Worm (Caenorhabditis elegans) whole organism, L3 larva: ENCODE results near the gene T21D12.11.

Experiments used
- R02D3.7 ChIP-seq: fragments of 150-350 bp; optimal IDR thresholded peaks from 2 replicates; lab custom pipeline; 2014; ENCODE audit warnings: missing biosample characterization, missing genetic modification characterization
- ZK546.5 ChIP-seq: sonication (generic microtip); optimal IDR thresholded peaks from 2 replicates; lab custom pipeline; 2017; ENCODE audit warnings: missing biosample characterization, missing genetic modification characterization
- aly-2 ChIP-seq: fragments of 150-350 bp; optimal IDR thresholded peaks from 2 replicates; lab custom pipeline; 2014; ENCODE audit warnings: missing biosample characterization, missing genetic modification characterization
- ama-1 ChIP-seq: fragments of 150-350 bp; optimal IDR thresholded peaks from 2 replicates; lab custom pipeline; 2018
- ceh-16 ChIP-seq: sonication (generic microtip); optimal IDR thresholded peaks from 2 replicates; lab custom pipeline; 2017; ENCODE audit warnings: missing biosample characterization, missing genetic modification characterization
- ceh-28 ChIP-seq: fragments of 150-350 bp; optimal IDR thresholded peaks from 2 replicates; lab custom pipeline; 2014; ENCODE audit warnings: missing biosample characterization, missing genetic modification reagents, missing genetic modification characterization
- ceh-82 ChIP-seq: fragments of 150-350 bp; optimal IDR thresholded peaks from 2 replicates; lab custom pipeline; 2014; ENCODE audit warnings: missing biosample characterization, missing genetic modification characterization
- ceh-9 ChIP-seq: sonication (generic microtip); optimal IDR thresholded peaks from 2 replicates; lab custom pipeline; 2018; ENCODE audit warnings: missing biosample characterization, missing genetic modification characterization
- daf-12 ChIP-seq: fragments of 150-350 bp; optimal IDR thresholded peaks from 2 replicates; lab custom pipeline; 2014; ENCODE audit warnings: missing biosample characterization, missing genetic modification reagents, missing genetic modification characterization
- egl-27 ChIP-seq: sonication (generic microtip); optimal IDR thresholded peaks from 4 replicates; lab custom pipeline; 2017; ENCODE audit warnings: missing biosample characterization, missing genetic modification reagents, missing genetic modification characterization
- egl-5 ChIP-seq: fragments of 150-350 bp; optimal IDR thresholded peaks from 2 replicates; lab custom pipeline; 2017; ENCODE audit warnings: missing biosample characterization, missing genetic modification reagents, missing genetic modification characterization, inconsistent platforms
- elt-1 ChIP-seq: fragments of 150-350 bp; optimal IDR thresholded peaks from 2 replicates; lab custom pipeline; 2014; ENCODE audit warnings: missing biosample characterization, missing genetic modification characterization
- elt-2 ChIP-seq: sonication (generic microtip); optimal IDR thresholded peaks from 2 replicates; lab custom pipeline; 2016; ENCODE audit warnings: missing genetic modification reagents, mild to moderate bottlenecking, missing genetic modification characterization, missing compliant biosample characterization
- elt-3 ChIP-seq, 3 experiments: fragments of 150-350 bp in 1 of 3; sonication (generic microtip) in 2 of 3; optimal IDR thresholded peaks; 2 replicates in 2 of 3; 4 replicates in 1 of 3; lab custom pipeline; 2014 to 2017; ENCODE audit warnings: missing biosample characterization in 3 of 3, missing genetic modification characterization in 3 of 3
- eor-1 ChIP-seq, 2 experiments: fragments of 150-350 bp; optimal IDR thresholded peaks; 2 replicates each; lab custom pipeline; 2014 to 2018; ENCODE audit warnings: missing biosample characterization in 2 of 2, missing genetic modification characterization in 2 of 2
- fkh-10 ChIP-seq: sonication (generic microtip); optimal IDR thresholded peaks from 2 replicates; lab custom pipeline; 2017; ENCODE audit warnings: missing biosample characterization, missing genetic modification reagents, missing genetic modification characterization
- fkh-2 ChIP-seq: fragments of 150-350 bp; optimal IDR thresholded peaks from 2 replicates; lab custom pipeline; 2014; ENCODE audit warnings: missing biosample characterization, missing genetic modification reagents, missing genetic modification characterization
- fos-1 ChIP-seq: fragments of 150-350 bp; optimal IDR thresholded peaks from 2 replicates; lab custom pipeline; 2014; ENCODE audit warnings: missing biosample characterization, missing genetic modification characterization
- hmg-11 ChIP-seq: sonication (generic microtip); optimal IDR thresholded peaks from 2 replicates; lab custom pipeline; 2016; ENCODE audit warnings: missing genetic modification characterization, missing compliant biosample characterization
- jun-1 ChIP-seq: fragments of 150-350 bp; optimal IDR thresholded peaks from 2 replicates; lab custom pipeline; 2014; ENCODE audit warnings: missing biosample characterization, missing genetic modification reagents, missing genetic modification characterization
- lin-15B ChIP-seq: fragments of 150-350 bp; optimal IDR thresholded peaks from 2 replicates; lab custom pipeline; 2014; ENCODE audit warnings: missing biosample characterization, missing genetic modification characterization
- lin-39 ChIP-seq: fragments of 150-350 bp; optimal IDR thresholded peaks from 2 replicates; lab custom pipeline; 2018; ENCODE audit warnings: missing biosample characterization, missing genetic modification reagents, missing genetic modification characterization
- lsy-12 ChIP-seq: sonication (generic microtip); optimal IDR thresholded peaks from 2 replicates; lab custom pipeline; 2016; ENCODE audit warnings: mild to moderate bottlenecking, missing genetic modification characterization, missing compliant biosample characterization
- mdl-1 ChIP-seq: fragments of 150-350 bp; optimal IDR thresholded peaks from 2 replicates; lab custom pipeline; 2014; ENCODE audit warnings: missing biosample characterization, missing genetic modification characterization
- mml-1 ChIP-seq: fragments of 150-350 bp; sonication (generic microtip); optimal IDR thresholded peaks from 3 replicates; lab custom pipeline; 2014; ENCODE audit warnings: missing biosample characterization, missing genetic modification characterization
- nfya-1 ChIP-seq: sonication (generic microtip); optimal IDR thresholded peaks from 2 replicates; lab custom pipeline; 2017; ENCODE audit warnings: missing genetic modification characterization, mild to moderate bottlenecking, missing compliant biosample characterization, antibody characterized with exemption, moderate library complexity; ENCODE audit not compliant: insufficient read depth
- nhr-237 ChIP-seq: fragments of 150-350 bp; optimal IDR thresholded peaks from 2 replicates; lab custom pipeline; 2014; ENCODE audit warnings: missing biosample characterization, missing genetic modification characterization
- nhr-25 ChIP-seq: sonication (generic microtip); optimal IDR thresholded peaks from 2 replicates; lab custom pipeline; 2017; ENCODE audit warnings: missing biosample characterization, missing genetic modification characterization
- nhr-28 ChIP-seq: fragments of 150-350 bp; optimal IDR thresholded peaks from 2 replicates; lab custom pipeline; 2014; ENCODE audit warnings: missing biosample characterization, missing genetic modification characterization
- nhr-43 ChIP-seq: sonication (generic microtip); optimal IDR thresholded peaks from 2 replicates; lab custom pipeline; 2016; ENCODE audit warnings: mild to moderate bottlenecking, missing genetic modification characterization, missing compliant biosample characterization; ENCODE audit not compliant: poor library complexity, severe bottlenecking
- nhr-67 ChIP-seq: fragments of 150-350 bp; optimal IDR thresholded peaks from 2 replicates; lab custom pipeline; 2014; ENCODE audit warnings: missing biosample characterization, missing genetic modification characterization
- nhr-76 ChIP-seq: fragments of 150-350 bp; sonication (generic microtip); optimal IDR thresholded peaks from 5 replicates; lab custom pipeline; 2014; ENCODE audit warnings: missing biosample characterization, missing genetic modification characterization
- nhr-77 ChIP-seq: fragments of 150-350 bp; optimal IDR thresholded peaks from 2 replicates; lab custom pipeline; 2014; ENCODE audit warnings: missing biosample characterization, missing genetic modification characterization
- pha-4 ChIP-seq: fragments of 150-350 bp; optimal IDR thresholded peaks from 2 replicates; lab custom pipeline; 2014; ENCODE audit warnings: missing biosample characterization, missing genetic modification reagents, missing genetic modification characterization
- pqm-1 ChIP-seq: fragments of 150-350 bp; optimal IDR thresholded peaks from 2 replicates; lab custom pipeline; 2017; ENCODE audit warnings: missing biosample characterization, missing genetic modification characterization, inconsistent platforms
- skn-1 ChIP-seq: fragments of 150-350 bp; optimal IDR thresholded peaks from 2 replicates; lab custom pipeline; 2014; ENCODE audit warnings: missing biosample characterization, missing genetic modification characterization
- tbx-2 ChIP-seq: sonication (generic microtip); optimal IDR thresholded peaks from 2 replicates; lab custom pipeline; 2016; ENCODE audit warnings: mild to moderate bottlenecking, missing genetic modification characterization, missing compliant biosample characterization
- unc-39 ChIP-seq: sonication (generic microtip); optimal IDR thresholded peaks from 4 replicates; lab custom pipeline; 2017; ENCODE audit warnings: missing biosample characterization, missing genetic modification characterization
- unc-62 ChIP-seq: fragments of 150-350 bp; sonication (generic microtip); optimal IDR thresholded peaks from 4 replicates; lab custom pipeline; 2014; ENCODE audit warnings: missing biosample characterization, missing genetic modification reagents, missing genetic modification characterization
- zag-1 ChIP-seq: fragments of 150-350 bp; optimal IDR thresholded peaks from 2 replicates; lab custom pipeline; 2014; ENCODE audit warnings: missing biosample characterization, missing genetic modification characterization
- ztf-11 ChIP-seq: fragments of 150-350 bp; optimal IDR thresholded peaks from 2 replicates; lab custom pipeline; 2014; ENCODE audit warnings: missing biosample characterization, missing genetic modification characterization
- ztf-4 ChIP-seq: fragments of 150-350 bp; optimal IDR thresholded peaks from 2 replicates; lab custom pipeline; 2014; ENCODE audit warnings: missing biosample characterization, missing genetic modification characterization

T21D12.11 gene

DNA sequence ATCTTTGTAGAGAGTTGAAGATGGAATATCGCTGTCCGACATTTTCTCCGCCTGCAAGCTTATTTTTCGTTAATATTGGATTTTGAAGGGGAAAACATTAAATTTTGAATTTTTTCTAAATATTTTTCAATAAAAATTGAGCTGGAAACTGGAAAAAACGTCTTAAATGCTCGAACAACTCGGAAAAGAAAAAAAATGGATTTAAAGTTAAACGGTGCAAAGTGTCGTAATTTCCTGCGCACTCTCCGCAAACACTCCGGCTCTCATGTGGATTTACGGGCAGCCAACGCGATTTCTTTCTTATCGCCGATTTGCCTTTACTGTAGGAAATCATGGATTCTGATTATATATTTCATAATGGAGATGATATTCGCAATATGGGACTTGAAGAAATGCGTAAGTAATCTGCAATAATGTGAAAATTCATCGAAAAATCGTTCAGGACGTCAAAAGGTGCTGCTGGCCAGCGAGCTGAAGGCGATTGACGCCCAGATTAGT lies 28.9 kb upstream of the T21D12.11 start, which contains the start of the genes fnta-1 and cogc-8:
TSS of gene fnta-1 (minus strand) at position 51 of the 498 bp plus-strand sequence.
TSS of gene cogc-8 (plus strand) at position 195 of the 498 bp plus-strand sequence.
- TF ChIP-seq pqm-1 (tag; lab: Kevin White, UChicago) (no peak), ceh-82 (tag; lab: Kevin White, UChicago) (no peak), ama-1 (lab: Kevin White, UChicago) (no peak), zag-1 (no peak), nhr-43 (tag; lab: Kevin White, UChicago) (no peak), elt-2 (tag; lab: Kevin White, UChicago) (peak; percentile 14), fos-1 (tag; lab: Kevin White, UChicago) (no peak), lin-15B (tag; lab: Kevin White, UChicago) (peak; percentile 41), nfya-1 (tag; lab: Kevin White, UChicago) (peak; percentile 48), nhr-237 (tag; lab: Kevin White, UChicago) (no peak), hmg-11 (tag; lab: Kevin White, UChicago) (peak; percentile 29)

DNA sequence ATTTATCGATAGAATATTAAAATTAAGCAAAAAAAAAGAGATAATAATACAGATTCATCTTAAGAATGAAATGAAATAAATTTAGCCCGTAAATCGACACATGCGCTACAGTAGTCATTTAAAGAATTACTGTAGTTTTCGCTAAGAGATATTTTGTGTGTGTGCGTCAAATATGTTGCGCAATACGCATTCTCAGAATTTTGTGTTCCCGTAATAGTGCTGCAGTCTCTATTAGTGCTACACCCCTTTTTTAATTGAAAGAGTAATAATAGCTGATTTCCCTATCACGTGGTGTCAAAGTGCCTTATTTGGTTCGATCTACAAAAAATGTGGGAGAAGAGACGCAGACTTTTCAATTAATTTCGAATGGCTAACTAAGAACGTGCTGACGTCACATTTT lies 24.9 kb upstream of the T21D12.11 start:
- TF ChIP-seq aly-2: no peak
- TF ChIP-seq nhr-28: no peak
- TF ChIP-seq pqm-1 (tag; lab: Kevin White, UChicago): no peak
- no peak for TF ChIP-seq R02D3.7 (tag; lab: Kevin White, UChicago)
- no peak for TF ChIP-seq fos-1 (tag; lab: Kevin White, UChicago)
- no peak for TF ChIP-seq elt-1 (tag; lab: Kevin White, UChicago)
- TF ChIP-seq fkh-2 (tag; lab: Kevin White, UChicago): no peak
- TF ChIP-seq ceh-82 (tag; lab: Kevin White, UChicago): no peak
- TF ChIP-seq skn-1 (tag; lab: Kevin White, UChicago): no peak
- TF ChIP-seq nhr-43 (tag; lab: Kevin White, UChicago): no peak
- no peak for TF ChIP-seq ZK546.5 (tag; lab: Kevin White, UChicago)
- TF ChIP-seq nhr-67 (tag; lab: Kevin White, UChicago): no peak
- TF ChIP-seq unc-39 (tag; lab: Kevin White, UChicago): no peak
- no peak for TF ChIP-seq zag-1
- no peak for TF ChIP-seq lin-15B (tag; lab: Kevin White, UChicago)
- TF ChIP-seq ama-1 (lab: Kevin White, UChicago): no peak
- TF ChIP-seq lsy-12 (tag; lab: Kevin White, UChicago): no peak
- TF ChIP-seq ceh-28 (tag; lab: Kevin White, UChicago): no peak
- no peak for TF ChIP-seq mml-1 (tag; lab: Kevin White, UChicago)

- TF ChIP-seq nhr-77 (tag; lab: Kevin White, UChicago) (no peak), ztf-4 (no peak), ceh-28 (tag; lab: Kevin White, UChicago) (no peak), nhr-25 (tag; lab: Kevin White, UChicago) (peak; percentile 44), ama-1 (lab: Kevin White, UChicago) (no peak), unc-62 (GFP tag; lab: Kevin White, UChicago) (no peak)
These were observed 24.4 kb upstream of the T21D12.11 start, which contains the start of gene aass-1 for ce11 chrIV:244843-245242. aass-1 (plus strand) TSS chrIV:245143.

DNA sequence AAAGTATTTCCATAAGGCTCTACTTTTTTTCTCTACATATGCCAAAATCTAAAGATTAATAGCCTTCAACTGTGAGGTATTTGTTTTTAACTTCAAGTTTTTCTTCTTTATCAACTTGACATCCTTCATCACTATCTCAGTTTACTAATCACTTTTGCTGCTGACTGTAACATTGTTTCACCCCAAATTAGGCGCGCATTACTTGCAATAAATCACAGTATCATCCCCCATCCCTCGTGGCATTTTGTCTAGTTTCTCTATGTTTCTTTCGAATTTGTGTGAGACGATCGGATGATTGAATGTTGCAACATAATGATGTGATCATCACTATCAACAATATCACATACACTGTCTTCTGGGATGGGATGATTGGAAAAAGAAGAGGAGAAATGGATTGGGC lies 21.7 kb upstream of the T21D12.11 start:
- TF ChIP-seq nhr-237 (tag; lab: Kevin White, UChicago) (no peak), unc-39 (tag; lab: Kevin White, UChicago) (no peak), lin-39 (no peak), elt-1 (tag; lab: Kevin White, UChicago) (no peak), nhr-28 (no peak), mdl-1 (peak; percentile 88), ama-1 (lab: Kevin White, UChicago) (no peak), egl-27 (tag; lab: Kevin White, UChicago) (no peak), ZK546.5 (tag; lab: Kevin White, UChicago) (no peak), daf-12 (tag; lab: Kevin White, UChicago) (no peak), nhr-77 (tag; lab: Kevin White, UChicago) (no peak), fkh-10 (GFP tag; lab: Kevin White, UChicago) (no peak), hmg-11 (tag; lab: Kevin White, UChicago) (no peak), elt-2 (tag; lab: Kevin White, UChicago) (no peak), zag-1 (no peak), fos-1 (tag; lab: Kevin White, UChicago) (no peak), eor-1 (tag; optimal IDR thresholded peaks at IDR 0.05; lab: Kevin White, UChicago) (no peak), pqm-1 (tag; lab: Kevin White, UChicago) (no peak), nhr-25 (tag; lab: Kevin White, UChicago) (peak; percentile 87), nhr-67 (tag; lab: Kevin White, UChicago) (no peak), ceh-82 (tag; lab: Kevin White, UChicago) (no peak), nhr-43 (tag; lab: Kevin White, UChicago) (peak; percentile 69), elt-3 (tag; optimal IDR thresholded peaks at IDR 0.05; lab: Kevin White, UChicago) (peak in 2 of 3 experiments; percentile 61 to 65), tbx-2 (no peak), jun-1 (tag; lab: Kevin White, UChicago) (no peak), nfya-1 (tag; lab: Kevin White, UChicago) (no peak), aly-2 (no peak), lin-15B (tag; lab: Kevin White, UChicago) (no peak), egl-5 (no peak), nhr-76 (no peak), pha-4 (tag; lab: Kevin White, UChicago) (no peak), ztf-11 (tag; lab: Kevin White, UChicago) (no peak), ceh-9 (no peak), ceh-28 (tag; lab: Kevin White, UChicago) (no peak), mml-1 (tag; lab: Kevin White, UChicago) (no peak), ceh-16 (tag; lab: Kevin White, UChicago) (no peak)
